Fruit fly (Drosophila melanogaster) whole organism, prepupa: ENCODE data around the gene TbCMF46.

Experiments used
- CG10669 ChIP-seq: fragments of 200-800 bp; sonication (Bioruptor generic); optimal IDR thresholded peaks from 3 replicates; lab custom pipeline; 2018; ENCODE audit warnings: missing biosample characterization, mild to moderate bottlenecking, missing genetic modification characterization, moderate library complexity
- CG16779 ChIP-seq: fragments of 200-800 bp; sonication (Bioruptor generic); optimal IDR thresholded peaks from 3 replicates; lab custom pipeline; 2017; ENCODE audit warnings: missing biosample characterization, mild to moderate bottlenecking, missing genetic modification characterization
- CG4318 ChIP-seq: fragments of 200-800 bp; sonication (Bioruptor generic); optimal IDR thresholded peaks from 3 replicates; lab custom pipeline; 2017; ENCODE audit warnings: missing biosample characterization, mild to moderate bottlenecking, missing genetic modification characterization
- Eip78C ChIP-seq: fragments of 200-800 bp; sonication (Bioruptor generic); peaks from one replicate; lab custom pipeline; 2016; ENCODE audit warnings: missing biosample characterization, missing genetic modification characterization
- Gug ChIP-seq: fragments of 200-800 bp; sonication (Bioruptor generic); IDR thresholded peaks from 2 replicates; pipeline ENCODE4 v1.3.6; 2022; ENCODE audit warnings: missing biosample characterization, missing genetic modification characterization
- OdsH ChIP-seq: fragments of 200-800 bp; sonication (Bioruptor generic); optimal IDR thresholded peaks from 3 replicates; lab custom pipeline; 2016; ENCODE audit warnings: missing biosample characterization, missing genetic modification characterization
- eg ChIP-seq: fragments of 200-800 bp; sonication (Bioruptor generic); IDR thresholded peaks from 3 replicates; pipeline ENCODE4 v1.3.6; 2022; ENCODE audit warnings: missing biosample characterization, missing genetic modification characterization
- lz ChIP-seq: fragments of 200-800 bp; sonication (Bioruptor generic); optimal IDR thresholded peaks from 3 replicates; lab custom pipeline; 2016; ENCODE audit warnings: missing biosample characterization, missing genetic modification characterization
- topi ChIP-seq: fragments of 200-800 bp; sonication (Bioruptor generic); optimal IDR thresholded peaks from 3 replicates; lab custom pipeline; 2016; ENCODE audit warnings: missing biosample characterization, missing genetic modification characterization

DNA sequence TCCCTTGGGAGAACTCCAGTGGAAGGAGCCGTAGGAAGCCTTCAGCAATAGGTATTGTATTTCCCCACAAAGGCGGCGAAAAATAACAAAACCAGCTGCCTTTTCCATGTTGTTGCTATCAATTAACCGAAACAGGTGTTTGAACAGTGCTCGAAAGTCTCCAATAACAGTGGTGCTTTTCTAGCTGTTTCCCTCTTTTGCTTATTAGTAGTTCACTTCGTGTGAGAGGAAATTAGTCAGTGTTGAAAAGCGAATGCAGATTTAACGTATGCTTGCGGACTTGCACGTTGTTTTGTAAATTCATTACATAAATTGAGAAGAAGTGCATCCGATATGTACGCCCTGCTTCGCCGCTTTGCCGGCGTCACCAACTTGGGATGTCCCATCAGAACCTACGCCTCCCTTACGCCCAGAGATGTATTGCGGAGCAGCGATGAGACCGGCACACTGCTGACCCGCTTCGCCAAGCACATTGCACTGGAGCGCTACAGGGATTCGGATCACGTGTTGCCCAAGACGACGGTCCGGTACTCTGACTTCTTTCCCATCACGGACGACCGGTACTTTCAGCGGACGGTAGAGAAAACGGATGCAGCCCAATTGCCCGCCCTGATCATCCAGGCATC, 14.1 kb upstream of the TbCMF46 start, which contains the start of the genes Datp and CG4619:
- peak; percentile 56; the same call in 1 of the 3 replicates for TF ChIP-seq eg (GFP tag; lab: Robert Waterston, UW)
- TF ChIP-seq Eip78C (GFP tag; lab: Kevin White, UChicago): peak; percentile 74
- no peak for TF ChIP-seq Gug (GFP tag; lab: Robert Waterston, UW)
- no peak for TF ChIP-seq OdsH (GFP tag; lab: Kevin White, UChicago)
- no peak for TF ChIP-seq CG16779
- TF ChIP-seq CG4318 (GFP tag; lab: Kevin White, UChicago): no peak
- TF ChIP-seq lz: peak; percentile 42
- TF ChIP-seq CG10669 (GFP tag; lab: Kevin White, UChicago): no peak
- TF ChIP-seq topi: peak; percentile 40
